Worm (Caenorhabditis elegans): ENCODE measurements around the gene moc-5.

- TF ChIP-seq ceh-9 (tag; optimal IDR thresholded peaks at IDR 0.05), result no peak
- TF ChIP-seq tbx-2 (tag; optimal IDR thresholded peaks at IDR 0.05), result no peak
- no peak for TF ChIP-seq pha-4 (tag; optimal IDR thresholded peaks at IDR 0.05)
- no peak for TF ChIP-seq pros-1 (tag; optimal IDR thresholded peaks at IDR 0.05)
- no peak for TF ChIP-seq pag-3 (tag; optimal IDR thresholded peaks at IDR 0.05; ENCODE audit: borderline replicate concordance)
- TF ChIP-seq hlh-30 (tag; optimal IDR thresholded peaks at IDR 0.05; ENCODE audit: insufficient read depth), result no peak
- no peak for TF ChIP-seq unc-3 (GFP tag; conservative IDR thresholded peaks at IDR 0.05)
- TF ChIP-seq unc-3 (tag; optimal IDR thresholded peaks at IDR 0.05), result no peak
- no peak for TF ChIP-seq zip-5 (tag; optimal IDR thresholded peaks at IDR 0.05)
- no peak for TF ChIP-seq npax-4 (tag; optimal IDR thresholded peaks at IDR 0.05)
- no peak for TF ChIP-seq ceh-31 (tag; optimal IDR thresholded peaks at IDR 0.05)
Measured at ce11 chrX:9597299-9597698, 31.5 kb upstream of the moc-5 start.
